Fruit fly (Drosophila melanogaster) whole organism, embryonic: ENCODE measurements around the gene CG6470.
A peak's percentile ranks its signal among the peaks of the same experiment; 100 is the strongest.

Experiments
- Blimp-1 ChIP-seq: fragments of 200-800 bp; sonication (Bioruptor generic); optimal IDR thresholded peaks from 3 replicates; lab custom pipeline; 2018; ENCODE audit warnings: missing biosample characterization, missing genetic modification characterization, mild to moderate bottlenecking, moderate library complexity, missing genetic modification reagents
- CG10267 ChIP-seq: fragments of 200-800 bp; sonication (Bioruptor generic); optimal IDR thresholded peaks from 2 replicates; lab custom pipeline; 2018; ENCODE audit warnings: missing biosample characterization, mild to moderate bottlenecking, missing genetic modification characterization, moderate library complexity
- CG11504 ChIP-seq: fragments of 200-800 bp; sonication (Bioruptor generic); optimal IDR thresholded peaks from 3 replicates; lab custom pipeline; 2019; ENCODE audit warnings: missing biosample characterization, mild to moderate bottlenecking, missing genetic modification characterization, moderate library complexity
- CG12071 ChIP-seq: fragments of 200-800 bp; sonication (Bioruptor generic); optimal IDR thresholded peaks from 3 replicates; lab custom pipeline; 2018; ENCODE audit warnings: missing biosample characterization, mild to moderate bottlenecking, missing genetic modification characterization
- CG12769 ChIP-seq: fragments of 200-800 bp; sonication (Bioruptor generic); optimal IDR thresholded peaks from 2 replicates; lab custom pipeline; 2019; ENCODE audit warnings: missing biosample characterization, mild to moderate bottlenecking, missing genetic modification characterization, moderate library complexity
- CG13287 ChIP-seq: fragments of 200-800 bp; sonication (Bioruptor generic); IDR thresholded peaks from 2 replicates; pipeline ENCODE4 v1.3.6; 2022; ENCODE audit warnings: missing biosample characterization, missing genetic modification characterization; ENCODE audit not compliant: partially characterized antibody
- CG14050 ChIP-seq: fragments of 200-800 bp; sonication (Bioruptor generic); IDR thresholded peaks from 3 replicates; pipeline ENCODE4 v1.3.6; 2022; ENCODE audit warnings: missing biosample characterization, missing genetic modification characterization
- CG14441 ChIP-seq: fragments of 200-800 bp; sonication (Bioruptor generic); IDR thresholded peaks from 2 replicates; pipeline ENCODE4 v1.3.6; 2022; ENCODE audit warnings: missing biosample characterization, missing genetic modification characterization
- CG17568 ChIP-seq: fragments of 200-800 bp; sonication (Bioruptor generic); optimal IDR thresholded peaks from 2 replicates; lab custom pipeline; 2018; ENCODE audit warnings: missing biosample characterization, mild to moderate bottlenecking, missing genetic modification characterization, moderate library complexity
- CG18262 ChIP-seq: fragments of 200-800 bp; optimal IDR thresholded peaks from 3 replicates; lab custom pipeline; 2019; ENCODE audit warnings: missing biosample characterization, mild to moderate bottlenecking, missing genetic modification characterization, moderate library complexity
- CG2678 ChIP-seq: fragments of 200-800 bp; sonication (Bioruptor generic); optimal IDR thresholded peaks from 3 replicates; lab custom pipeline; 2019; ENCODE audit warnings: missing biosample characterization, mild to moderate bottlenecking, missing genetic modification characterization, moderate library complexity
- CG31441 ChIP-seq: fragments of 200-800 bp; sonication (Bioruptor generic); IDR thresholded peaks from 2 replicates; pipeline ENCODE4 v1.3.6; 2022; ENCODE audit warnings: missing biosample characterization, missing genetic modification characterization
- CG3281 ChIP-seq: fragments of 200-800 bp; sonication (Bioruptor generic); optimal IDR thresholded peaks from 3 replicates; lab custom pipeline; 2017; ENCODE audit warnings: missing biosample characterization, mild to moderate bottlenecking, missing genetic modification characterization
- CG34224 ChIP-seq: fragments of 200-800 bp; sonication (Bioruptor generic); IDR thresholded peaks from 3 replicates; pipeline ENCODE4 v1.3.6; 2022; ENCODE audit warnings: missing biosample characterization, missing genetic modification characterization; ENCODE audit not compliant: partially characterized antibody
- CG4424 ChIP-seq: fragments of 200-800 bp; sonication (Bioruptor generic); optimal IDR thresholded peaks from 3 replicates; lab custom pipeline; 2016; ENCODE audit warnings: missing biosample characterization, missing genetic modification characterization
- Deaf1 ChIP-seq: fragments of 200-800 bp; optimal IDR thresholded peaks from 3 replicates; lab custom pipeline; 2019; ENCODE audit warnings: missing biosample characterization, mild to moderate bottlenecking, missing genetic modification characterization, moderate library complexity
- Dref ChIP-seq: fragments of 200-800 bp; sonication (Bioruptor generic); IDR thresholded peaks from 2 replicates; pipeline ENCODE4 v1.3.6; 2022; ENCODE audit warnings: missing biosample characterization, missing genetic modification characterization
- E2f2 ChIP-seq: fragments of 200-800 bp; sonication (Bioruptor generic); IDR thresholded peaks from 2 replicates; pipeline ENCODE4 v1.3.6; 2022; ENCODE audit warnings: missing biosample characterization, missing genetic modification characterization
- Jarid2 ChIP-seq: fragments of 200-800 bp; sonication (Bioruptor generic); optimal IDR thresholded peaks from 3 replicates; lab custom pipeline; 2017; ENCODE audit warnings: mild to moderate bottlenecking, missing biosample characterization, missing genetic modification reagents, missing genetic modification characterization
- Med ChIP-seq: fragments of 200-800 bp; sonication (Bioruptor generic); peaks from one replicate; lab custom pipeline; 2016; ENCODE audit warnings: missing biosample characterization, missing genetic modification characterization, mild to moderate bottlenecking, inconsistent platforms, moderate library complexity
- Nf-YC ChIP-seq: fragments of 200-800 bp; optimal IDR thresholded peaks from 3 replicates; lab custom pipeline; 2019; ENCODE audit warnings: missing biosample characterization, mild to moderate bottlenecking, missing genetic modification characterization, moderate library complexity
- Rfx ChIP-seq: fragments of 200-800 bp; sonication (Bioruptor generic); IDR thresholded peaks from 2 replicates; pipeline ENCODE4 v1.3.6; 2022; ENCODE audit warnings: missing biosample characterization, missing genetic modification characterization
- Sox102F ChIP-seq: fragments of 200-800 bp; sonication (Bioruptor generic); optimal IDR thresholded peaks from 2 replicates; lab custom pipeline; 2018; ENCODE audit warnings: missing biosample characterization, mild to moderate bottlenecking, missing genetic modification characterization, moderate library complexity
- Spps ChIP-seq: fragments of 200-800 bp; sonication (Bioruptor generic); optimal IDR thresholded peaks from 2 replicates; lab custom pipeline; 2018; ENCODE audit warnings: missing biosample characterization, mild to moderate bottlenecking, missing genetic modification characterization
- Xbp1 ChIP-seq: fragments of 200-800 bp; sonication (Bioruptor generic); optimal IDR thresholded peaks from 3 replicates; lab custom pipeline; 2016; ENCODE audit warnings: missing biosample characterization, mild to moderate bottlenecking, missing genetic modification characterization
- YL-1 ChIP-seq: fragments of 200-800 bp; sonication (Bioruptor generic); optimal IDR thresholded peaks from 3 replicates; lab custom pipeline; 2017; ENCODE audit warnings: missing biosample characterization, mild to moderate bottlenecking, missing genetic modification characterization
- bcd ChIP-seq: fragments of 200-800 bp; sonication (Bioruptor generic); optimal IDR thresholded peaks from 2 replicates; lab custom pipeline; 2017; ENCODE audit warnings: missing biosample characterization, mild to moderate bottlenecking, missing genetic modification characterization
- ci ChIP-seq: fragments of 200-800 bp; sonication (Bioruptor generic); IDR thresholded peaks from 3 replicates; pipeline ENCODE4 v1.3.6; 2022; ENCODE audit warnings: missing biosample characterization, missing genetic modification characterization
- crp ChIP-seq, 2 experiments: fragments of 200-800 bp; sonication (Bioruptor generic); optimal IDR thresholded peaks; 2 replicates in 1 of 2; 3 replicates in 1 of 2; lab custom pipeline; 2017; ENCODE audit warnings: missing biosample characterization in 2 of 2, missing genetic modification characterization in 2 of 2, mild to moderate bottlenecking in 1 of 2, moderate library complexity in 1 of 2
- dysf ChIP-seq: fragments of 200-800 bp; sonication (Bioruptor generic); IDR thresholded peaks from 3 replicates; pipeline ENCODE4 v1.3.6; 2022; ENCODE audit warnings: missing biosample characterization, missing genetic modification characterization
- gsb-n ChIP-seq: fragments of 200-800 bp; sonication (Bioruptor generic); optimal IDR thresholded peaks from 3 replicates; lab custom pipeline; 2018; ENCODE audit warnings: missing biosample characterization, mild to moderate bottlenecking, missing genetic modification characterization
- lbe ChIP-seq: fragments of 200-800 bp; sonication (Bioruptor generic); optimal IDR thresholded peaks from 2 replicates; lab custom pipeline; 2016; ENCODE audit warnings: missing biosample characterization, mild to moderate bottlenecking, missing genetic modification characterization
- org-1 ChIP-seq: fragments of 200-800 bp; sonication (Bioruptor generic); optimal IDR thresholded peaks from 2 replicates; lab custom pipeline; 2017; ENCODE audit warnings: missing biosample characterization, missing genetic modification characterization
- pan ChIP-seq, 4 experiments: fragments of >200 bp in 3 of 4; fragments of 200-800 bp in 1 of 4; sonication (Bioruptor generic) in 1 of 4; optimal IDR thresholded peaks in 3 of 4; IDR thresholded peaks in 1 of 4; 2 replicates each; pipeline versions ENCODE4 v1.3.6 to Lab custom; 2017 to 2022; ENCODE audit warnings: missing biosample characterization in 2 of 4, missing genetic modification characterization in 2 of 4, mixed read lengths in 1 of 4
- pzg ChIP-seq: fragments of 200-800 bp; sonication (Bioruptor generic); optimal IDR thresholded peaks from 3 replicates; lab custom pipeline; 2018; ENCODE audit warnings: missing biosample characterization, mild to moderate bottlenecking, missing genetic modification characterization, moderate library complexity
- scrt ChIP-seq: fragments of 200-800 bp; sonication (Bioruptor generic); optimal IDR thresholded peaks from 2 replicates; lab custom pipeline; 2018; ENCODE audit warnings: missing biosample characterization, mild to moderate bottlenecking, missing genetic modification characterization, moderate library complexity
- tll ChIP-seq, 2 experiments: fragments of 200-800 bp in 1 of 2; fragments of >200 bp in 1 of 2; sonication (Bioruptor generic) in 1 of 2; optimal IDR thresholded peaks; 2 replicates each; lab custom pipeline; 2017 to 2019; ENCODE audit warnings: missing biosample characterization in 2 of 2, missing genetic modification characterization in 2 of 2, mild to moderate bottlenecking in 1 of 2, moderate library complexity in 1 of 2
- unpg ChIP-seq: fragments of 200-800 bp; sonication (Bioruptor generic); optimal IDR thresholded peaks from 3 replicates; lab custom pipeline; 2018; ENCODE audit warnings: missing biosample characterization, mild to moderate bottlenecking, missing genetic modification characterization, moderate library complexity
- usp ChIP-seq: fragments of >200 bp; optimal IDR thresholded peaks from 2 replicates; lab custom pipeline; 2017; ENCODE audit warnings: missing biosample characterization, missing genetic modification characterization

The CG6470 gene

DNA sequence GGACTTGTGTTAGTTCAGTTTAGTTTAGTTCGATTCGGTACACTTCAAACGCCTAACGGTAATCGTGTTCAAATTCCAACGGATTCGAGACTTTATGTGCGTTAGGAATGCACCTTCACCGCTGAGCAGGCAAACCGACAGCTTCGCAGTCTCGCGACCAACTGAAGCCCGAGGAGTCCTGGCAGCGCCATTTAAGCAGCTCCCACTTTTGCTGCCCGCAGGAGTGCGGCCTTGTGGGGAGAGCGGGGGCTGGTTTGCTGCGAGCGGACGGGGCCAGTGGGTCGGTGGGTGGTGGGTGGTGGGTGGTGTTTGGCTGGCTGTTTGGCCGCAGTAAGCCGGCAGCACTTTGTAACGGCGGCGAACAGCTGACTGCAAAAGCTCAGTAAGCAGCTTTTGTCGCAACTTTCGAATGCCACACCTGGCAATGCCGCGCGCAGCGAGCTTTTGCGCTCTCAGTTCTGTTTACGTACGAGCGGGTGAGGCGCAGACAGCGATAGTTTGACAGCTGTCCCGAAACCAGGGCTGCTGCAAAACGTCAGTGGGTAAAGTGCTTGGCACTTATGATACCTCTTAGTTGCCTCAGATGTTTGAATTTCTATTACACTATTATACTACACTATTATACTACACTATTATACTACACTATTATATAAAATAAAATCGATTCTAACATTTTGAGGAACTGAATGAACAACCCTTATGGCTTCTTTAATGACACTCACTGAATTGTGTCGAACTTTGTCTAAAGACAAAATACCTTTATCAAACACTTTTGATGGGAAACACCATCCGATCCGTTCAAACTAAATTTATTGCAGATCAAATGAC, 35.1 kb downstream of the CG6470 start, which contains the start of gene CG32547 (continued):
- peak; percentile 18 for TF ChIP-seq Xbp1
- peak; percentile 66 for TF ChIP-seq Deaf1 (tag; lab: Kevin White, UChicago)
- no peak for TF ChIP-seq org-1 (GFP tag; lab: Kevin White, UChicago)
- peak; percentile 33; the same call in 1 of the 3 replicates for TF ChIP-seq dysf (GFP tag; lab: Robert Waterston, UW)
- peak; percentile 5 for TF ChIP-seq CG10267 (tag; lab: Kevin White, UChicago)
- TF ChIP-seq Med (GFP tag; lab: Kevin White, UChicago): peak; percentile 58
- TF ChIP-seq CG34224: peak; percentile 51; the same call in 2 of the 3 replicates
- TF ChIP-seq CG12071 (GFP tag; lab: Kevin White, UChicago): peak; percentile 19
- peak; percentile 45; the same call in 1 of the 2 replicates for TF ChIP-seq CG13287 (GFP tag; lab: Robert Waterston, UW)
- peak; percentile 1 for TF ChIP-seq unpg (GFP tag; lab: Kevin White, UChicago)
- peak; percentile 11 for TF ChIP-seq Jarid2 (GFP tag; lab: Kevin White, UChicago)
- peak; percentile 21 for TF ChIP-seq CG4424 (GFP tag; lab: Kevin White, UChicago)
- TF ChIP-seq CG11504 (tag; lab: Kevin White, UChicago): peak; percentile 21
- TF ChIP-seq Rfx (GFP tag; lab: Robert Waterston, UW): peak; percentile 17; the same call in 1 of the 2 replicates
- TF ChIP-seq usp: no peak
- peak; percentile 10 for TF ChIP-seq CG3281 (GFP tag; lab: Kevin White, UChicago)
- TF ChIP-seq CG18262 (tag; lab: Kevin White, UChicago): no peak
- TF ChIP-seq Sox102F (GFP tag; lab: Kevin White, UChicago): peak; percentile 7
- no peak for TF ChIP-seq Spps
- peak; percentile 41 for TF ChIP-seq pzg (GFP tag; lab: Kevin White, UChicago)
- TF ChIP-seq CG17568 (GFP tag; lab: Kevin White, UChicago): no peak
- TF ChIP-seq CG31441 (GFP tag; lab: Robert Waterston, UW): peak; percentile 16; the same call in 1 of the 2 replicates
- 0 out of 2 replicates have a peak, but pooled peaks have one; percentile 26 for TF ChIP-seq CG14441 (GFP tag; lab: Robert Waterston, UW)
- peak; percentile 4 for TF ChIP-seq lbe (GFP tag; lab: Kevin White, UChicago)
- TF ChIP-seq CG12769: peak; percentile 29
- TF ChIP-seq CG2678: peak; percentile 23
- TF ChIP-seq Blimp-1 (GFP tag; lab: Kevin White, UChicago): peak; percentile 5
- 0 out of 3 replicates have a peak, but pooled peaks have one; percentile 34 for TF ChIP-seq ci (GFP tag; lab: Robert Waterston, UW)
- TF ChIP-seq YL-1 (GFP tag; lab: Kevin White, UChicago): no peak
- no peak for TF ChIP-seq CG14050 (GFP tag; lab: Robert Waterston, UW)
- TF ChIP-seq Nf-YC (tag; lab: Kevin White, UChicago): peak; percentile 8
- TF ChIP-seq E2f2 (GFP tag; lab: Robert Waterston, UW): peak; percentile 40; the same call in 1 of the 2 replicates
- no peak for TF ChIP-seq bcd (GFP tag; lab: Kevin White, UChicago)
- no peak for TF ChIP-seq pan (optimal IDR thresholded peaks at IDR 0.05; lab: Kevin White, UChicago)
- no peak for TF ChIP-seq pan (GFP tag; optimal IDR thresholded peaks at IDR 0.05 in 1 of 2, IDR thresholded peaks at IDR 0.05 in 1 of 2)
- peak; percentile 17; the same call in 1 of the 2 replicates for TF ChIP-seq Dref (GFP tag; lab: Robert Waterston, UW)
- peak; percentile 36 for TF ChIP-seq scrt (GFP tag; lab: Kevin White, UChicago)
- TF ChIP-seq tll (GFP tag; optimal IDR thresholded peaks at IDR 0.05; lab: Kevin White, UChicago): no peak
- peak in 1 of 2 experiments; percentile 78 for TF ChIP-seq crp (GFP tag; optimal IDR thresholded peaks at IDR 0.05; lab: Kevin White, UChicago)
- TF ChIP-seq gsb-n: no peak
